Worm (Caenorhabditis elegans) whole organism, L3 larva: ENCODE results near the gene cyb-1.
A peak's percentile ranks its signal among the peaks of the same experiment; 100 is the strongest.

Experiments used
- aly-2 ChIP-seq: fragments of 150-350 bp; optimal IDR thresholded peaks from 2 replicates; lab custom pipeline; 2014; ENCODE audit warnings: missing biosample characterization, missing genetic modification characterization
- ama-1 ChIP-seq: fragments of 150-350 bp; optimal IDR thresholded peaks from 2 replicates; lab custom pipeline; 2018
- ceh-16 ChIP-seq: sonication (generic microtip); optimal IDR thresholded peaks from 2 replicates; lab custom pipeline; 2017; ENCODE audit warnings: missing biosample characterization, missing genetic modification characterization
- ceh-82 ChIP-seq: fragments of 150-350 bp; optimal IDR thresholded peaks from 2 replicates; lab custom pipeline; 2014; ENCODE audit warnings: missing biosample characterization, missing genetic modification characterization
- ceh-9 ChIP-seq: sonication (generic microtip); optimal IDR thresholded peaks from 2 replicates; lab custom pipeline; 2018; ENCODE audit warnings: missing biosample characterization, missing genetic modification characterization
- daf-12 ChIP-seq: fragments of 150-350 bp; optimal IDR thresholded peaks from 2 replicates; lab custom pipeline; 2014; ENCODE audit warnings: missing biosample characterization, missing genetic modification reagents, missing genetic modification characterization
- egl-27 ChIP-seq: sonication (generic microtip); optimal IDR thresholded peaks from 4 replicates; lab custom pipeline; 2017; ENCODE audit warnings: missing biosample characterization, missing genetic modification reagents, missing genetic modification characterization
- egl-5 ChIP-seq: fragments of 150-350 bp; optimal IDR thresholded peaks from 2 replicates; lab custom pipeline; 2017; ENCODE audit warnings: missing biosample characterization, missing genetic modification reagents, missing genetic modification characterization, inconsistent platforms
- elt-1 ChIP-seq: fragments of 150-350 bp; optimal IDR thresholded peaks from 2 replicates; lab custom pipeline; 2014; ENCODE audit warnings: missing biosample characterization, missing genetic modification characterization
- elt-2 ChIP-seq: sonication (generic microtip); optimal IDR thresholded peaks from 2 replicates; lab custom pipeline; 2016; ENCODE audit warnings: missing genetic modification reagents, mild to moderate bottlenecking, missing genetic modification characterization, missing compliant biosample characterization
- elt-3 ChIP-seq, 3 experiments: fragments of 150-350 bp in 1 of 3; sonication (generic microtip) in 2 of 3; optimal IDR thresholded peaks; 2 replicates in 2 of 3; 4 replicates in 1 of 3; lab custom pipeline; 2014 to 2017; ENCODE audit warnings: missing biosample characterization in 3 of 3, missing genetic modification characterization in 3 of 3
- eor-1 ChIP-seq, 2 experiments: fragments of 150-350 bp; optimal IDR thresholded peaks; 2 replicates each; lab custom pipeline; 2014 to 2018; ENCODE audit warnings: missing biosample characterization in 2 of 2, missing genetic modification characterization in 2 of 2
- fkh-2 ChIP-seq: fragments of 150-350 bp; optimal IDR thresholded peaks from 2 replicates; lab custom pipeline; 2014; ENCODE audit warnings: missing biosample characterization, missing genetic modification reagents, missing genetic modification characterization
- hmg-11 ChIP-seq: sonication (generic microtip); optimal IDR thresholded peaks from 2 replicates; lab custom pipeline; 2016; ENCODE audit warnings: missing genetic modification characterization, missing compliant biosample characterization
- jun-1 ChIP-seq: fragments of 150-350 bp; optimal IDR thresholded peaks from 2 replicates; lab custom pipeline; 2014; ENCODE audit warnings: missing biosample characterization, missing genetic modification reagents, missing genetic modification characterization
- lin-39 ChIP-seq: fragments of 150-350 bp; optimal IDR thresholded peaks from 2 replicates; lab custom pipeline; 2018; ENCODE audit warnings: missing biosample characterization, missing genetic modification reagents, missing genetic modification characterization
- mml-1 ChIP-seq: fragments of 150-350 bp; sonication (generic microtip); optimal IDR thresholded peaks from 3 replicates; lab custom pipeline; 2014; ENCODE audit warnings: missing biosample characterization, missing genetic modification characterization
- nfya-1 ChIP-seq: sonication (generic microtip); optimal IDR thresholded peaks from 2 replicates; lab custom pipeline; 2017; ENCODE audit warnings: missing genetic modification characterization, mild to moderate bottlenecking, missing compliant biosample characterization, antibody characterized with exemption, moderate library complexity; ENCODE audit not compliant: insufficient read depth
- nhr-11 ChIP-seq: fragments of 150-350 bp; optimal IDR thresholded peaks from 2 replicates; lab custom pipeline; 2014; ENCODE audit warnings: missing biosample characterization, missing genetic modification characterization
- nhr-12 ChIP-seq: fragments of 150-350 bp; optimal IDR thresholded peaks from 2 replicates; lab custom pipeline; 2014; ENCODE audit warnings: missing biosample characterization, missing genetic modification characterization
- nhr-23 ChIP-seq: fragments of 150-350 bp; optimal IDR thresholded peaks from 2 replicates; lab custom pipeline; 2014; ENCODE audit warnings: missing biosample characterization, missing genetic modification reagents, missing genetic modification characterization
- nhr-25 ChIP-seq: sonication (generic microtip); optimal IDR thresholded peaks from 2 replicates; lab custom pipeline; 2017; ENCODE audit warnings: missing biosample characterization, missing genetic modification characterization
- nhr-43 ChIP-seq: sonication (generic microtip); optimal IDR thresholded peaks from 2 replicates; lab custom pipeline; 2016; ENCODE audit warnings: mild to moderate bottlenecking, missing genetic modification characterization, missing compliant biosample characterization; ENCODE audit not compliant: poor library complexity, severe bottlenecking
- nhr-67 ChIP-seq: fragments of 150-350 bp; optimal IDR thresholded peaks from 2 replicates; lab custom pipeline; 2014; ENCODE audit warnings: missing biosample characterization, missing genetic modification characterization
- nhr-76 ChIP-seq: fragments of 150-350 bp; sonication (generic microtip); optimal IDR thresholded peaks from 5 replicates; lab custom pipeline; 2014; ENCODE audit warnings: missing biosample characterization, missing genetic modification characterization
- nhr-77 ChIP-seq: fragments of 150-350 bp; optimal IDR thresholded peaks from 2 replicates; lab custom pipeline; 2014; ENCODE audit warnings: missing biosample characterization, missing genetic modification characterization
- pha-4 ChIP-seq: fragments of 150-350 bp; optimal IDR thresholded peaks from 2 replicates; lab custom pipeline; 2014; ENCODE audit warnings: missing biosample characterization, missing genetic modification reagents, missing genetic modification characterization
- pqm-1 ChIP-seq: fragments of 150-350 bp; optimal IDR thresholded peaks from 2 replicates; lab custom pipeline; 2017; ENCODE audit warnings: missing biosample characterization, missing genetic modification characterization, inconsistent platforms
- skn-1 ChIP-seq: fragments of 150-350 bp; optimal IDR thresholded peaks from 2 replicates; lab custom pipeline; 2014; ENCODE audit warnings: missing biosample characterization, missing genetic modification characterization
- snpc-4 ChIP-seq: fragments of 150-350 bp; optimal IDR thresholded peaks from 2 replicates; lab custom pipeline; 2014; ENCODE audit warnings: missing biosample characterization, missing genetic modification characterization
- tbx-2 ChIP-seq: sonication (generic microtip); optimal IDR thresholded peaks from 2 replicates; lab custom pipeline; 2016; ENCODE audit warnings: mild to moderate bottlenecking, missing genetic modification characterization, missing compliant biosample characterization
- unc-39 ChIP-seq: sonication (generic microtip); optimal IDR thresholded peaks from 4 replicates; lab custom pipeline; 2017; ENCODE audit warnings: missing biosample characterization, missing genetic modification characterization
- unc-62 ChIP-seq: fragments of 150-350 bp; sonication (generic microtip); optimal IDR thresholded peaks from 4 replicates; lab custom pipeline; 2014; ENCODE audit warnings: missing biosample characterization, missing genetic modification reagents, missing genetic modification characterization
- zag-1 ChIP-seq: fragments of 150-350 bp; optimal IDR thresholded peaks from 2 replicates; lab custom pipeline; 2014; ENCODE audit warnings: missing biosample characterization, missing genetic modification characterization
- ztf-4 ChIP-seq: fragments of 150-350 bp; optimal IDR thresholded peaks from 2 replicates; lab custom pipeline; 2014; ENCODE audit warnings: missing biosample characterization, missing genetic modification characterization

Gene cyb-1

DNA sequence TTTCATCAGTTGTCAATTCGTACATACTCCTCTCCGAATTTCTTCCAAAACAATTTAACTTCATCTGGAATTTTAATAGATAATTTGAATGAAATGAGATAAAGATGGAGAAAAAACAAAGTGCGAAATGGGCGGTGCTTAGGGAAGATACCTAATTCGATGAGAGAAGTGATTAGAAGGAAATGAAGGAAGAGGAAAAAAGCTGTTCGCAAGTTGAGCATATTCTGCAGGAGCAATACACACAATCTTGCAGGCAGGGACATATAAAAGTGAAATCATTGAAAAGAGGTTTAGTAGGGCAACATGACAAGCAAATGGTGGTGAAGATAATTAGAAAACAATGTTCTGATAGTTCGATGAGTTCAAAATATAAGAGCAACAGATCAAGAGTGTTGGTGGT, 23.3 kb upstream of the cyb-1 start, which contains the start of gene glb-21:
glb-21 (minus strand) TSS at position 66 of the 400 bp plus-strand sequence.
- TF ChIP-seq nhr-25 = no peak
- no peak for TF ChIP-seq nhr-77 (tag; lab: Kevin White, UChicago)
- no peak for TF ChIP-seq ama-1 (lab: Kevin White, UChicago)
- no peak for TF ChIP-seq zag-1 (tag; lab: Kevin White, UChicago)
- TF ChIP-seq lin-39 = no peak
- TF ChIP-seq, all 47 proteins: peak for 0

DNA sequence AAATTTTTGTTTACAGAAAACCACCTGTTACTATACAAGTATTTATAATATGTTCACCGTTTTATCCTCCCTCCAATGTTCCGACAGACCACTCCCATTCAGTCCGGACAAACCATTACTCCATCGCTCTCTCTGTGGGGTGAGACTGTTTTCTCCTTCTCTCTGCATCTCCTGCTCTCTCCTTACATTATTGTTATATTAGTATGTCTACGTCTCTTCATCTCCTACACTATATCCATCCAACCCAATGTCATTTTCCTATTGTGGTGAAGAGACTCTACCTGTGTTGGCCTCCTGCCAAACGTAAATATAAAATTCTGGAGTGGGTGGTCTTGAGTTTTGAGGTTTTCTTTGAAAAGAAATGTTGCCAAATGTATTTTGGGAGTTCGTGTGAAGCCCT, 20.4 kb upstream of the cyb-1 start:
- TF ChIP-seq jun-1 = no peak
- TF ChIP-seq nhr-77 (tag; lab: Kevin White, UChicago) = no peak
- TF ChIP-seq ceh-9 (tag; lab: Kevin White, UChicago) = no peak
- TF ChIP-seq lin-39 = no peak
- peak; percentile 78 for TF ChIP-seq pha-4 (tag; lab: Kevin White, UChicago)
- peak; percentile 7 for TF ChIP-seq pqm-1 (tag; lab: Kevin White, UChicago)
- peak; percentile 2 for TF ChIP-seq elt-2 (tag; lab: Kevin White, UChicago)
- TF ChIP-seq nhr-11 (tag; lab: Kevin White, UChicago) = no peak
- TF ChIP-seq nfya-1 = no peak
- TF ChIP-seq unc-39 (tag; lab: Kevin White, UChicago) = no peak

DNA sequence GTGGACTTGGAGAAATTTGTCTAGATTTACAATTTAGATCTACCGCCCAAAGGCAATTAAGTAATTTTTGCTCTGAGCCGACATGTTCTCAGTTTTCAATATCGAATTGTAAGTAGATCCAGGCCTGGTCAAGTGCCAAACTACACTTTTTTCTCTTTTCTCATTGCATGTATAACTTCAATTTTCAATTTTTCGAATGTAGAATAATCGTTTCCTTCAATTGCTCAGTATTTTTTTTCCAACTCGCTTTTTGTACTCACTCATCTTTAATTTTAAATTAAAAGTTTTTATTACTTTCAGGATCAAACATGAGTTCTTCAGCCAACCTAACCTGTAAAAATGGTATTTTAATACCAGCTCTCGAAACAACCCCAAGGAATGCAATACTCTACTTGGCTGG, 18.7 kb upstream of the cyb-1 start, which contains the start of gene ncx-3:
ncx-3 (plus strand) TSS at position 301 of the 400 bp plus-strand sequence.
- TF ChIP-seq daf-12 (tag; lab: Kevin White, UChicago) = no peak
- TF ChIP-seq unc-62 (GFP tag; lab: Kevin White, UChicago) = no peak
- no peak for TF ChIP-seq aly-2 (tag; lab: Kevin White, UChicago)
- TF ChIP-seq egl-27 = no peak
- no peak for TF ChIP-seq jun-1
- no peak for TF ChIP-seq nhr-12 (tag; lab: Kevin White, UChicago)
- no peak for TF ChIP-seq egl-5 (tag; lab: Kevin White, UChicago)
- no peak for TF ChIP-seq hmg-11 (tag; lab: Kevin White, UChicago)
- TF ChIP-seq nhr-23 = no peak
- TF ChIP-seq lin-39 = no peak
- TF ChIP-seq eor-1 (tag; optimal IDR thresholded peaks at IDR 0.05; lab: Kevin White, UChicago) = no peak
- no peak for TF ChIP-seq skn-1
- no peak for TF ChIP-seq elt-3 (tag; optimal IDR thresholded peaks at IDR 0.05; lab: Kevin White, UChicago)
- no peak for TF ChIP-seq nhr-67
- no peak for TF ChIP-seq unc-39 (tag; lab: Kevin White, UChicago)
- TF ChIP-seq mml-1 (tag; lab: Kevin White, UChicago) = no peak
- TF ChIP-seq ceh-16 (tag; lab: Kevin White, UChicago) = no peak
- TF ChIP-seq nhr-76 (tag; lab: Kevin White, UChicago) = no peak
- TF ChIP-seq, all 47 proteins: peak for 0

ce11 chrIV:10718075-10718474, 16.9 kb upstream of the cyb-1 start:
- no peak for TF ChIP-seq aly-2 (tag; lab: Kevin White, UChicago)
- TF ChIP-seq unc-39 (tag; lab: Kevin White, UChicago) = no peak
- TF ChIP-seq ceh-82 (tag; lab: Kevin White, UChicago) = no peak
- no peak for TF ChIP-seq daf-12 (tag; lab: Kevin White, UChicago)
- no peak for TF ChIP-seq nhr-23
- TF ChIP-seq lin-39 = no peak
- no peak for TF ChIP-seq skn-1
- TF ChIP-seq elt-1 (tag; lab: Kevin White, UChicago) = no peak
- no peak for TF ChIP-seq nhr-77 (tag; lab: Kevin White, UChicago)
- TF ChIP-seq hmg-11 (tag; lab: Kevin White, UChicago) = no peak
- no peak for TF ChIP-seq unc-62 (GFP tag; lab: Kevin White, UChicago)
- TF ChIP-seq fkh-2 (tag; lab: Kevin White, UChicago) = no peak
- no peak for TF ChIP-seq nhr-11 (tag; lab: Kevin White, UChicago)
- TF ChIP-seq nhr-43 = no peak

ce11 chrIV:10718865-10719264, 16.2 kb upstream of the cyb-1 start:
- TF ChIP-seq unc-62 (GFP tag; lab: Kevin White, UChicago) (no peak), ceh-82 (tag; lab: Kevin White, UChicago) (no peak), hmg-11 (tag; lab: Kevin White, UChicago) (no peak), ztf-4 (tag; lab: Kevin White, UChicago) (no peak), tbx-2 (tag; lab: Kevin White, UChicago) (no peak), ceh-16 (tag; lab: Kevin White, UChicago) (no peak), ama-1 (lab: Kevin White, UChicago) (no peak), pqm-1 (tag; lab: Kevin White, UChicago) (no peak), snpc-4 (tag; lab: Kevin White, UChicago) (no peak), jun-1 (no peak), lin-39 (no peak), mml-1 (tag; lab: Kevin White, UChicago) (no peak)
